Worm (Caenorhabditis elegans): ENCODE data around the gene Y27F2A.8.

- TF ChIP-seq lin-32 (GFP tag; optimal IDR thresholded peaks at IDR 0.05) (no peak), ceh-43 (GFP tag; optimal IDR thresholded peaks at IDR 0.05) (no peak)
Observed at ce11 chrII:3196966-3197365, 13.4 kb downstream of the Y27F2A.8 start, which contains the start of gene gcy-15.
